Fruit fly (Drosophila melanogaster) whole organism, embryonic: Measurements from ENCODE around the gene CG6788.

ENCODE experiments used
- Atf-2 ChIP-seq: fragments of 200-800 bp; sonication (Bioruptor generic); optimal IDR thresholded peaks from 2 replicates; lab custom pipeline; 2016; ENCODE audit warnings: missing biosample characterization, missing genetic modification characterization
- BtbVII ChIP-seq: fragments of 200-800 bp; sonication (Bioruptor generic); optimal IDR thresholded peaks from 3 replicates; lab custom pipeline; 2017; ENCODE audit warnings: missing biosample characterization, mild to moderate bottlenecking, missing genetic modification characterization
- CG10147 ChIP-seq: fragments of 200-800 bp; sonication (Bioruptor generic); optimal IDR thresholded peaks from 2 replicates; lab custom pipeline; 2019; ENCODE audit warnings: missing biosample characterization, mild to moderate bottlenecking, missing genetic modification characterization, moderate library complexity
- CG11398 ChIP-seq: fragments of 200-800 bp; sonication (Bioruptor generic); optimal IDR thresholded peaks from 2 replicates; lab custom pipeline; 2016; ENCODE audit warnings: missing biosample characterization, missing genetic modification characterization
- CG12236 ChIP-seq: fragments of 200-800 bp; sonication (Bioruptor generic); optimal IDR thresholded peaks from 2 replicates; lab custom pipeline; 2016; ENCODE audit warnings: missing biosample characterization, missing genetic modification characterization
- CG13624 ChIP-seq: fragments of 200-800 bp; sonication (Bioruptor generic); optimal IDR thresholded peaks from 2 replicates; lab custom pipeline; 2016; ENCODE audit warnings: missing biosample characterization, missing genetic modification characterization
- CG14710 ChIP-seq: fragments of 200-800 bp; sonication (Bioruptor generic); optimal IDR thresholded peaks from 3 replicates; lab custom pipeline; 2019; ENCODE audit warnings: missing biosample characterization, mild to moderate bottlenecking, missing genetic modification characterization, moderate library complexity
- CG15073 ChIP-seq: fragments of 200-800 bp; sonication (Bioruptor generic); optimal IDR thresholded peaks from 2 replicates; lab custom pipeline; 2016; ENCODE audit warnings: missing biosample characterization, missing genetic modification characterization
- CG16815 ChIP-seq: fragments of 200-800 bp; sonication (Bioruptor generic); optimal IDR thresholded peaks from 3 replicates; lab custom pipeline; 2017; ENCODE audit warnings: missing biosample characterization, mild to moderate bottlenecking, missing genetic modification characterization
- CG17186 ChIP-seq: fragments of 200-800 bp; sonication (Bioruptor generic); optimal IDR thresholded peaks from 3 replicates; lab custom pipeline; 2017; ENCODE audit warnings: missing biosample characterization, missing genetic modification reagents, missing genetic modification characterization
- CG17328 ChIP-seq: fragments of 200-800 bp; sonication (Bioruptor generic); IDR thresholded peaks from 2 replicates; pipeline ENCODE4 v1.3.6; 2022; ENCODE audit warnings: missing biosample characterization, missing genetic modification characterization
- CG17829 ChIP-seq: fragments of 200-800 bp; optimal IDR thresholded peaks from 2 replicates; lab custom pipeline; 2019; ENCODE audit warnings: missing biosample characterization, mild to moderate bottlenecking, missing genetic modification characterization, moderate library complexity
- CG17912 ChIP-seq: fragments of 200-800 bp; sonication (Bioruptor generic); optimal IDR thresholded peaks from 2 replicates; lab custom pipeline; 2018; ENCODE audit warnings: missing biosample characterization, mild to moderate bottlenecking, missing genetic modification characterization
- CG18764 ChIP-seq: fragments of 200-800 bp; sonication (Bioruptor generic); optimal IDR thresholded peaks from 3 replicates; lab custom pipeline; 2016; ENCODE audit warnings: missing biosample characterization, missing genetic modification characterization
- CG2875 ChIP-seq: fragments of 200-800 bp; sonication (Bioruptor generic); optimal IDR thresholded peaks from 2 replicates; lab custom pipeline; 2017; ENCODE audit warnings: missing biosample characterization, mild to moderate bottlenecking, missing genetic modification characterization, missing genetic modification reagents
- CG31224 ChIP-seq: fragments of 200-800 bp; sonication (Bioruptor generic); IDR thresholded peaks from 2 replicates; pipeline ENCODE4 v1.3.6; 2022; ENCODE audit warnings: missing biosample characterization, missing genetic modification characterization
- CG32532 ChIP-seq: fragments of 200-800 bp; sonication (Bioruptor generic); IDR thresholded peaks from 2 replicates; pipeline ENCODE4 v1.3.6; 2022; ENCODE audit warnings: missing biosample characterization, missing genetic modification characterization
- CG3281 ChIP-seq: fragments of 200-800 bp; sonication (Bioruptor generic); optimal IDR thresholded peaks from 3 replicates; lab custom pipeline; 2017; ENCODE audit warnings: missing biosample characterization, mild to moderate bottlenecking, missing genetic modification characterization
- CG43689 ChIP-seq: fragments of 200-800 bp; sonication (Bioruptor generic); IDR thresholded peaks from 2 replicates; pipeline ENCODE4 v1.3.6; 2022; ENCODE audit warnings: missing biosample characterization, missing genetic modification characterization
- CG4707 ChIP-seq: fragments of 200-800 bp; sonication (Bioruptor generic); optimal IDR thresholded peaks from 2 replicates; lab custom pipeline; 2018; ENCODE audit warnings: missing biosample characterization, mild to moderate bottlenecking, missing genetic modification characterization, moderate library complexity
- CG4854 ChIP-seq: fragments of 200-800 bp; sonication (Bioruptor generic); optimal IDR thresholded peaks from 2 replicates; lab custom pipeline; 2016; ENCODE audit warnings: missing biosample characterization, missing genetic modification characterization, inconsistent platforms
- CG8089 ChIP-seq: fragments of 200-800 bp; sonication (Bioruptor generic); optimal IDR thresholded peaks from 3 replicates; lab custom pipeline; 2016; ENCODE audit warnings: missing biosample characterization, missing genetic modification characterization
- CG8388 ChIP-seq: fragments of 200-800 bp; sonication (Bioruptor generic); optimal IDR thresholded peaks from 2 replicates; lab custom pipeline; 2019; ENCODE audit warnings: missing biosample characterization, mild to moderate bottlenecking, missing genetic modification characterization, moderate library complexity
- CG9215 ChIP-seq: fragments of 200-800 bp; sonication (Bioruptor generic); IDR thresholded peaks from 2 replicates; pipeline ENCODE4 v1.3.6; 2022; ENCODE audit warnings: missing biosample characterization, missing genetic modification characterization
- Dip2 ChIP-seq: fragments of 200-800 bp; sonication (Bioruptor generic); IDR thresholded peaks from 2 replicates; pipeline ENCODE4 v1.3.6; 2022; ENCODE audit warnings: missing biosample characterization, missing genetic modification characterization
- Dip3 ChIP-seq: fragments of 200-800 bp; sonication (Bioruptor generic); optimal IDR thresholded peaks from 3 replicates; lab custom pipeline; 2016; ENCODE audit warnings: missing biosample characterization, missing genetic modification characterization
- Dp ChIP-seq: fragments of 200-800 bp; sonication (Bioruptor generic); optimal IDR thresholded peaks from 2 replicates; lab custom pipeline; 2018; ENCODE audit warnings: missing biosample characterization, mild to moderate bottlenecking, missing genetic modification characterization, moderate library complexity
- E2f1 ChIP-seq: fragments of 200-800 bp; sonication (Bioruptor generic); IDR thresholded peaks from 2 replicates; pipeline ENCODE4 v1.3.6; 2022; ENCODE audit warnings: missing biosample characterization, missing genetic modification characterization
- ERR ChIP-seq: fragments of 200-800 bp; sonication (Bioruptor generic); optimal IDR thresholded peaks from 2 replicates; lab custom pipeline; 2016; ENCODE audit warnings: missing biosample characterization, missing genetic modification characterization
- Eip74EF ChIP-seq, 2 experiments: fragments of 200-800 bp in 1 of 2; fragments of >200 bp in 1 of 2; sonication (Bioruptor generic) in 1 of 2; optimal IDR thresholded peaks; 2 replicates each; lab custom pipeline; 2017 to 2019; ENCODE audit warnings: missing biosample characterization in 2 of 2, missing genetic modification characterization in 2 of 2, mild to moderate bottlenecking in 1 of 2, moderate library complexity in 1 of 2
- Elba2 ChIP-seq: fragments of 200-800 bp; sonication (Bioruptor generic); optimal IDR thresholded peaks from 3 replicates; lab custom pipeline; 2016; ENCODE audit warnings: missing biosample characterization, missing genetic modification characterization
- H15 ChIP-seq: fragments of 200-800 bp; sonication (Bioruptor generic); IDR thresholded peaks from 3 replicates; pipeline ENCODE4 v1.3.6; 2022; ENCODE audit warnings: missing biosample characterization, missing genetic modification characterization
- Med ChIP-seq: fragments of 200-800 bp; sonication (Bioruptor generic); peaks from one replicate; lab custom pipeline; 2016; ENCODE audit warnings: missing biosample characterization, missing genetic modification characterization, mild to moderate bottlenecking, inconsistent platforms, moderate library complexity
- NFAT ChIP-seq: fragments of 200-800 bp; sonication (Bioruptor generic); IDR thresholded peaks from 2 replicates; pipeline ENCODE4 v1.3.6; 2022; ENCODE audit warnings: missing biosample characterization, missing genetic modification characterization
- Ravus ChIP-seq: fragments of 200-800 bp; sonication (Bioruptor generic); IDR thresholded peaks from 2 replicates; pipeline ENCODE4 v1.3.6; 2022; ENCODE audit warnings: missing biosample characterization, missing genetic modification characterization
- aop ChIP-seq: fragments of 200-800 bp; sonication (Bioruptor generic); IDR thresholded peaks from 2 replicates; pipeline ENCODE4 v1.3.6; 2022; ENCODE audit warnings: missing biosample characterization, missing genetic modification characterization
- chn ChIP-seq: fragments of 200-800 bp; sonication (Bioruptor generic); optimal IDR thresholded peaks from 2 replicates; lab custom pipeline; 2016; ENCODE audit warnings: missing biosample characterization, missing genetic modification characterization
- crc ChIP-seq: fragments of 200-800 bp; sonication (Bioruptor generic); optimal IDR thresholded peaks from 2 replicates; lab custom pipeline; 2016; ENCODE audit warnings: missing biosample characterization, missing genetic modification characterization
- gsb ChIP-seq: fragments of 200-800 bp; sonication (Bioruptor generic); IDR thresholded peaks from 2 replicates; pipeline ENCODE4 v1.3.6; 2022; ENCODE audit warnings: missing biosample characterization, missing genetic modification characterization
- hbn ChIP-seq: fragments of 200-800 bp; sonication (Bioruptor generic); IDR thresholded peaks from 2 replicates; pipeline ENCODE4 v1.3.6; 2022; ENCODE audit warnings: missing biosample characterization, missing genetic modification characterization; ENCODE audit not compliant: partially characterized antibody
- lmd ChIP-seq: fragments of 200-800 bp; sonication (Bioruptor generic); IDR thresholded peaks from 2 replicates; pipeline ENCODE4 v1.3.6; 2022; ENCODE audit warnings: missing biosample characterization, missing genetic modification characterization
- lov ChIP-seq, 2 experiments: fragments of 200-800 bp in 1 of 2; fragments of >200 bp in 1 of 2; sonication (Bioruptor generic) in 1 of 2; IDR thresholded peaks in 1 of 2; optimal IDR thresholded peaks in 1 of 2; 2 replicates in 1 of 2; 3 replicates in 1 of 2; pipeline versions ENCODE4 v1.3.6 to Lab custom; 2017 to 2022; ENCODE audit warnings: missing biosample characterization in 1 of 2, missing genetic modification characterization in 1 of 2
- pita ChIP-seq: fragments of 200-800 bp; sonication (Bioruptor generic); optimal IDR thresholded peaks from 2 replicates; lab custom pipeline; 2017; ENCODE audit warnings: missing biosample characterization, mild to moderate bottlenecking, missing genetic modification characterization
- sisA ChIP-seq: fragments of 200-800 bp; sonication (Bioruptor generic); IDR thresholded peaks from 2 replicates; pipeline ENCODE4 v1.3.6; 2022; ENCODE audit warnings: missing biosample characterization, missing genetic modification characterization
- sr ChIP-seq: fragments of 200-800 bp; sonication (Bioruptor generic); IDR thresholded peaks from 3 replicates; pipeline ENCODE4 v1.3.6; 2022; ENCODE audit warnings: missing biosample characterization, missing genetic modification characterization
- ttk ChIP-seq: fragments of 200-800 bp; sonication (Bioruptor generic); IDR thresholded peaks from 2 replicates; pipeline ENCODE4 v2.1.2; 2022; ENCODE audit warnings: missing biosample characterization, missing genetic modification characterization
- unc-4 ChIP-seq: fragments of 200-800 bp; sonication (Bioruptor generic); IDR thresholded peaks from 2 replicates; pipeline ENCODE4 v1.3.6; 2022; ENCODE audit warnings: missing biosample characterization, missing genetic modification characterization; ENCODE audit not compliant: partially characterized antibody
- wor ChIP-seq: fragments of 200-800 bp; sonication (Bioruptor generic); IDR thresholded peaks from 2 replicates; pipeline ENCODE4 v1.3.6; 2022; ENCODE audit warnings: missing biosample characterization, missing genetic modification characterization
- zen ChIP-seq: fragments of 200-800 bp; sonication (Bioruptor generic); optimal IDR thresholded peaks from 3 replicates; lab custom pipeline; 2018; ENCODE audit warnings: missing biosample characterization, mild to moderate bottlenecking, missing genetic modification characterization, moderate library complexity

Gene CG6788

DNA sequence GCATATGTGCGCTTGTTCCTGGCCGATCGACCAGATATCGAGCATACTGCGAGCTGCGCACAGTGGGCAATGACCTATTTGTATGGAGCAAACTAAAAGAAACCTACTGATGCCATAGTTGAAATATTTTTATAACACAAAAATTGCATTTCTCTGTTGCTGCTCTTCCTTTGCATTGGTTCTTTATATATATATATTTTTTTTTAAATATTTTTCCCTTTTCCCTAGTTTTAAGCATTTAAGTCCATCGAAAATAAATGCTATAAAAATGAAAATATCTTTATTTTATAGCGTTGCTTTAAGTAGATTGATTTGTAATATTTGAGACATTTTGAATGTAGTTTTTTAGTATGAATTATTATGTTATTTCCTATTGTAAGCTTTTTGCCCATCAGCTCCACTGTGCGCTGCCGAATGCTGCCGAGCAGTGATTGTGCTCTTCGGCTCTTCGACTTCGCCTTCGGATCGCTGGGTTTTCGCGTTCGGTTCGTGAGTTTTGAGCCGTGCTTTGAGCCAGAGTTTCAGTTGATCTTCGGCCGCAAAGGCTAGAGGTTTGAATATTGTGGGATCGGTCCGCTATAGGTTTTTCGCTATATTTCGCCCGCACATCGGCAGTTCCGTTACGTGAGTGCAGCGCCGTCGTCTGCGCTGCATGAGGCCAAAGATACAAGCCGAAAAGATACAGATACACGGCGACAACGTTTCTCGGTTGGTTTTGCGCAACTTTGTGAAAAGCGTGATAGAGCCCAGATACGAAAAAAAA, 23.1 kb downstream of the CG6788 start, which contains the start of gene CG6847 (continued):
- TF ChIP-seq ERR (GFP tag; lab: Kevin White, UChicago) (no peak), Ravus (GFP tag; lab: Robert Waterston, UW) (no peak), CG16815 (peak; percentile 69), lov (optimal IDR thresholded peaks at IDR 0.05; lab: Kevin White, UChicago) (no peak), lov (GFP tag; IDR thresholded peaks at IDR 0.05; lab: Robert Waterston, UW) (no peak), Dip3 (no peak), CG3281 (GFP tag; lab: Kevin White, UChicago) (peak; percentile 41), wor (GFP tag; lab: Robert Waterston, UW) (peak; percentile 41; the same call in 1 of the 2 replicates), CG43689 (GFP tag; lab: Robert Waterston, UW) (no peak), CG17328 (GFP tag; lab: Robert Waterston, UW) (0 out of 2 replicates have a peak, but pooled peaks have one; percentile 31), Eip74EF (GFP tag; optimal IDR thresholded peaks at IDR 0.05; lab: Kevin White, UChicago) (peak in 1 of 2 experiments; percentile 85), ttk (GFP tag; lab: Robert Waterston, UW) (peak; percentile 42; the same call in 1 of the 2 replicates), CG10147 (no peak), CG13624 (no peak), CG18764 (peak; percentile 27), CG17912 (GFP tag; lab: Kevin White, UChicago) (no peak), BtbVII (no peak), chn (peak; percentile 5), CG14710 (peak; percentile 31), CG4707 (GFP tag; lab: Kevin White, UChicago) (peak; percentile 40), E2f1 (GFP tag; lab: Robert Waterston, UW) (peak; percentile 51), CG17829 (peak; percentile 69), crc (GFP tag; lab: Kevin White, UChicago) (no peak), CG32532 (GFP tag; lab: Robert Waterston, UW) (peak; percentile 69), Med (GFP tag; lab: Kevin White, UChicago) (peak; percentile 74), zen (no peak), Dp (GFP tag; lab: Kevin White, UChicago) (no peak), CG8388 (peak; percentile 79), sisA (GFP tag; lab: Robert Waterston, UW) (peak; percentile 8; the same call in 1 of the 2 replicates), CG9215 (peak; percentile 53), H15 (no peak), hbn (GFP tag; lab: Robert Waterston, UW) (no peak), CG8089 (GFP tag; lab: Kevin White, UChicago) (no peak), Dip2 (no peak), sr (GFP tag; lab: Robert Waterston, UW) (peak; percentile 60; the same call in 2 of the 3 replicates), gsb (GFP tag; lab: Robert Waterston, UW) (no peak), lmd (GFP tag; lab: Robert Waterston, UW) (peak; percentile 60), Elba2 (GFP tag; lab: Kevin White, UChicago) (no peak), CG11398 (no peak), CG4854 (GFP tag; lab: Kevin White, UChicago) (no peak), NFAT (GFP tag; lab: Robert Waterston, UW) (peak; percentile 4; the same call in 1 of the 2 replicates), pita (no peak), CG31224 (GFP tag; lab: Robert Waterston, UW) (no peak; the same call in 1 of the 2 replicates), CG2875 (GFP tag; lab: Kevin White, UChicago) (peak; percentile 60), aop (GFP tag; lab: Robert Waterston, UW) (no peak), CG15073 (GFP tag; lab: Kevin White, UChicago) (no peak), unc-4 (GFP tag; lab: Robert Waterston, UW) (no peak), CG17186 (GFP tag; lab: Kevin White, UChicago) (no peak), CG12236 (GFP tag; lab: Kevin White, UChicago) (no peak), Atf-2 (no peak)
